Fruit fly (Drosophila melanogaster): Measurements from ENCODE around the gene CG17726.

Gene CG17726

DNA sequence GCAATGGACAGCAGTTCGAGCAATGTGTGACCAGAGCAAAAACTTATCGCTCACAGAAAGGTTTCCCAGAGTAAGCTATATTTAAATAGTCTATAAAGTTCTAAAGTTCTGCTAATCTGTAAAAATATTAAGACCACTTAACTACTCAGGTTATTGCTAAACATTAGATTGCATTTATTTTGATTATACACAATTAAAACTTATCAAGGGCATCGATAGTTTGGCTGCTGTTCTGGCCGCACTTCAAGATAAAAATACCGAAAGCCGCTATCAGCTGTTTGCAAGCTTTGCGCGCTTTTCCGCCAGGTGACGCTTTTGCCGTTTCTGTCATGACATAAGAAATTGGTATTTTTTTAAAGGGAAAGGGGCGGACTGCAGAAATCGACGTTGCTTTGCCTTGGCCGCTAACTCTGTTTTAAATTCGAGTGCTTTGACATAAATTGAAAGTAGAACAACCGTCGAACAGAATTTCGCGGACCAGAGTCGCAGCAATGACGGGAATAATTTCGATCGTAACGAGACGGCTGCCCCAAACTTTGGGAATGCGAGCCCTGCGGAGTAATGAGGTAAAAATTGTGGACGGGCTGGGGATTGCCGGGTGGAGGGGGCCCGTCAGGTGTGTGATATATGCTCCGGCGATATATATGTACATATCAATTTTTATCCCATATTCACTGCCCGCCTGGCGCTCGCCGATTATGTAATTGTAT lies 17.5 kb downstream of the CG17726 start, which contains the start of the genes CG17734 and CG5214 (continued):
- TF ChIP-seq CG17612 (GFP tag; IDR thresholded peaks at IDR 0.05) = no peak
- TF ChIP-seq yki (optimal IDR thresholded peaks at IDR 0.05) = no peak
- TF ChIP-seq CG18764 (GFP tag; optimal IDR thresholded peaks at IDR 0.05) = no peak
- no peak for TF ChIP-seq CG10979 (tag; optimal IDR thresholded peaks at IDR 0.05)
- TF ChIP-seq pfk (GFP tag; optimal IDR thresholded peaks at IDR 0.05) = no peak
- TF ChIP-seq Drgx (GFP tag; IDR thresholded peaks at IDR 0.05) = no peak
- TF ChIP-seq wek (GFP tag; optimal IDR thresholded peaks at IDR 0.05) = no peak
- peak; percentile 17 for TF ChIP-seq Mes4 (GFP tag; optimal IDR thresholded peaks at IDR 0.05)
- peak; percentile 41 for TF ChIP-seq CG2116 (GFP tag; optimal IDR thresholded peaks at IDR 0.05)
- TF ChIP-seq cato (GFP tag; optimal IDR thresholded peaks at IDR 0.05; ENCODE audit: borderline replicate concordance) = no peak
- TF ChIP-seq ara (GFP tag; IDR thresholded peaks at IDR 0.05) = no peak
- TF ChIP-seq en (GFP tag; optimal IDR thresholded peaks at IDR 0.05) = no peak
- no peak for TF ChIP-seq CG6654 (GFP tag; optimal IDR thresholded peaks at IDR 0.05)
- TF ChIP-seq Adf1 (GFP tag; IDR thresholded peaks at IDR 0.05) = peak; percentile 33; the same call in 1 of the 2 replicates
- no peak for TF ChIP-seq cwo (GFP tag; optimal IDR thresholded peaks at IDR 0.05)
- TF ChIP-seq chn (GFP tag; optimal IDR thresholded peaks at IDR 0.05) = no peak
- TF ChIP-seq CG1529 (GFP tag; optimal IDR thresholded peaks at IDR 0.05) = no peak
- no peak for TF ChIP-seq nerfin-2 (GFP tag; IDR thresholded peaks at IDR 0.05; ENCODE audit: partially characterized antibody)
- TF ChIP-seq Hr3 (GFP tag; optimal IDR thresholded peaks at IDR 0.05) = peak; percentile 65
- no peak for TF ChIP-seq jigr1 (GFP tag; IDR thresholded peaks at IDR 0.05)
- no peak for TF ChIP-seq zf30C (GFP tag; optimal IDR thresholded peaks at IDR 0.05)
- TF ChIP-seq CG31388 (GFP tag; optimal IDR thresholded peaks at IDR 0.05) = no peak
- peak; percentile 7 for TF ChIP-seq az2 (GFP tag; optimal IDR thresholded peaks at IDR 0.05)
- TF ChIP-seq CG10462 (GFP tag; optimal IDR thresholded peaks at IDR 0.05) = no peak
- TF ChIP-seq CG8944 (GFP tag; optimal IDR thresholded peaks at IDR 0.05) = no peak
- TF ChIP-seq CG8281 (tag; optimal IDR thresholded peaks at IDR 0.05) = no peak
- no peak for TF ChIP-seq Hey (tag; optimal IDR thresholded peaks at IDR 0.05)
- peak; percentile 86 for TF ChIP-seq pzg (GFP tag; optimal IDR thresholded peaks at IDR 0.05)
- TF ChIP-seq Ets97D (GFP tag; optimal IDR thresholded peaks at IDR 0.05) = peak; percentile 82
- TF ChIP-seq Neu2 (GFP tag; optimal IDR thresholded peaks at IDR 0.05; ENCODE audit: borderline replicate concordance) = no peak
- TF ChIP-seq dati (GFP tag; IDR thresholded peaks at IDR 0.05) = no peak
- no peak for TF ChIP-seq lbe (GFP tag; optimal IDR thresholded peaks at IDR 0.05)
- no peak for TF ChIP-seq B-H1 (GFP tag; IDR thresholded peaks at IDR 0.05)
- no peak for TF ChIP-seq CG8924 (tag; optimal IDR thresholded peaks at IDR 0.05)
- TF ChIP-seq hth (optimal IDR thresholded peaks at IDR 0.05) = no peak
- TF ChIP-seq odd (GFP tag; optimal IDR thresholded peaks at IDR 0.05) = no peak
- TF ChIP-seq Abd-B (GFP tag; optimal IDR thresholded peaks at IDR 0.05) = no peak
- TF ChIP-seq CG16813 (GFP tag; IDR thresholded peaks at IDR 0.05; ENCODE audit: partially characterized antibody) = no peak
- TF ChIP-seq insv (GFP tag; optimal IDR thresholded peaks at IDR 0.05) = no peak
- peak; percentile 71 for TF ChIP-seq gro (GFP tag; optimal IDR thresholded peaks at IDR 0.05)
- TF ChIP-seq her (GFP tag; optimal IDR thresholded peaks at IDR 0.05) = no peak
- TF ChIP-seq CG10959 (GFP tag; IDR thresholded peaks at IDR 0.05) = no peak
- peak; percentile 36 for TF ChIP-seq Deaf1 (tag; optimal IDR thresholded peaks at IDR 0.05)
- TF ChIP-seq kni (GFP tag; optimal IDR thresholded peaks at IDR 0.05) = no peak
- no peak for TF ChIP-seq E2f1 (GFP tag; IDR thresholded peaks at IDR 0.05)
- TF ChIP-seq CG8290 (GFP tag; optimal IDR thresholded peaks at IDR 0.05) = peak; percentile 33
- TF ChIP-seq CG8290 (tag; optimal IDR thresholded peaks at IDR 0.05) = no peak
- no peak for TF ChIP-seq CG14441 (GFP tag; IDR thresholded peaks at IDR 0.05)
- TF ChIP-seq tio (GFP tag; optimal IDR thresholded peaks at IDR 0.05) = no peak
- no peak for TF ChIP-seq sima (GFP tag; optimal IDR thresholded peaks at IDR 0.05)
- TF ChIP-seq Ptx1 (GFP tag; IDR thresholded peaks at IDR 0.05) = no peak
- no peak for TF ChIP-seq CG16815 (GFP tag; optimal IDR thresholded peaks at IDR 0.05)

Data from whole organism, embryonic.